Fruit fly (Drosophila melanogaster) whole organism, embryonic: ENCODE data around the gene drongo.

Source experiments
- Ada2b ChIP-seq: fragments of 200-800 bp; sonication (Bioruptor generic); IDR thresholded peaks from 2 replicates; pipeline ENCODE4 v1.3.6; 2022; ENCODE audit warnings: missing biosample characterization, missing genetic modification characterization
- CG10209 ChIP-seq: fragments of 200-800 bp; sonication (Bioruptor generic); optimal IDR thresholded peaks from 3 replicates; lab custom pipeline; 2017; ENCODE audit warnings: missing biosample characterization, mild to moderate bottlenecking, missing genetic modification characterization, missing genetic modification reagents
- CG11456 ChIP-seq: fragments of 200-800 bp; sonication (Bioruptor generic); IDR thresholded peaks from 3 replicates; pipeline ENCODE4 v1.3.6; 2022; ENCODE audit warnings: missing biosample characterization, missing genetic modification characterization
- CG11723 ChIP-seq: fragments of 200-800 bp; sonication (Bioruptor generic); optimal IDR thresholded peaks from 2 replicates; lab custom pipeline; 2017; ENCODE audit warnings: missing biosample characterization, mild to moderate bottlenecking, missing genetic modification characterization
- CG12071 ChIP-seq: fragments of 200-800 bp; sonication (Bioruptor generic); optimal IDR thresholded peaks from 3 replicates; lab custom pipeline; 2018; ENCODE audit warnings: missing biosample characterization, mild to moderate bottlenecking, missing genetic modification characterization
- CG12299 ChIP-seq: fragments of 200-800 bp; sonication (Bioruptor generic); optimal IDR thresholded peaks from 2 replicates; lab custom pipeline; 2018; ENCODE audit warnings: missing biosample characterization, mild to moderate bottlenecking, missing genetic modification characterization
- CG12769 ChIP-seq: fragments of 200-800 bp; sonication (Bioruptor generic); optimal IDR thresholded peaks from 2 replicates; lab custom pipeline; 2019; ENCODE audit warnings: missing biosample characterization, mild to moderate bottlenecking, missing genetic modification characterization, moderate library complexity
- CG12942 ChIP-seq: fragments of 200-800 bp; sonication (Bioruptor generic); optimal IDR thresholded peaks from 3 replicates; lab custom pipeline; 2016; ENCODE audit warnings: missing biosample characterization, missing genetic modification characterization
- CG13296 ChIP-seq: fragments of 200-800 bp; sonication (Bioruptor generic); optimal IDR thresholded peaks from 3 replicates; lab custom pipeline; 2018; ENCODE audit warnings: missing biosample characterization, mild to moderate bottlenecking, missing genetic modification characterization
- CG13424 ChIP-seq: fragments of 200-800 bp; sonication (Bioruptor generic); optimal IDR thresholded peaks from 2 replicates; lab custom pipeline; 2019; ENCODE audit warnings: missing biosample characterization, mild to moderate bottlenecking, missing genetic modification characterization, moderate library complexity
- CG15479 ChIP-seq: fragments of 200-800 bp; sonication (Bioruptor generic); optimal IDR thresholded peaks from 3 replicates; lab custom pipeline; 2019; ENCODE audit warnings: missing biosample characterization, mild to moderate bottlenecking, missing genetic modification characterization, moderate library complexity
- CG15514 ChIP-seq: fragments of 200-800 bp; sonication (Bioruptor generic); optimal IDR thresholded peaks from 3 replicates; lab custom pipeline; 2017; ENCODE audit warnings: missing biosample characterization, missing genetic modification characterization, mild to moderate bottlenecking, moderate library complexity, missing genetic modification reagents
- CG18011 ChIP-seq: fragments of 200-800 bp; sonication (Bioruptor generic); optimal IDR thresholded peaks from 2 replicates; lab custom pipeline; 2017; ENCODE audit warnings: missing biosample characterization, missing genetic modification characterization, mild to moderate bottlenecking, moderate library complexity, missing genotype
- CG2116 ChIP-seq: fragments of 200-800 bp; sonication (Bioruptor generic); optimal IDR thresholded peaks from 3 replicates; lab custom pipeline; 2018; ENCODE audit warnings: missing biosample characterization, mild to moderate bottlenecking, missing genetic modification characterization
- CG34376 ChIP-seq: fragments of 200-800 bp; sonication (Bioruptor generic); optimal IDR thresholded peaks from 2 replicates; lab custom pipeline; 2018; ENCODE audit warnings: missing biosample characterization, mild to moderate bottlenecking, missing genetic modification characterization
- CG4424 ChIP-seq: fragments of 200-800 bp; sonication (Bioruptor generic); optimal IDR thresholded peaks from 3 replicates; lab custom pipeline; 2016; ENCODE audit warnings: missing biosample characterization, missing genetic modification characterization
- CG4820 ChIP-seq: fragments of 200-800 bp; sonication (Bioruptor generic); optimal IDR thresholded peaks from 3 replicates; lab custom pipeline; 2016; ENCODE audit warnings: missing biosample characterization, missing genetic modification characterization
- CG6254 ChIP-seq: fragments of 200-800 bp; sonication (Bioruptor generic); optimal IDR thresholded peaks from 3 replicates; lab custom pipeline; 2017; ENCODE audit warnings: mild to moderate bottlenecking, missing biosample characterization, missing genetic modification reagents, missing genetic modification characterization
- CG6791 ChIP-seq: fragments of 200-800 bp; sonication (Bioruptor generic); IDR thresholded peaks from 3 replicates; pipeline ENCODE4 v1.3.6; 2022; ENCODE audit warnings: missing biosample characterization, missing genetic modification characterization; ENCODE audit not compliant: partially characterized antibody
- CG7357 ChIP-seq: fragments of 200-800 bp; sonication (Bioruptor generic); IDR thresholded peaks from 3 replicates; pipeline ENCODE4 v1.3.6; 2022; ENCODE audit warnings: missing biosample characterization, missing genetic modification characterization
- CG7556 ChIP-seq: fragments of 200-800 bp; sonication (Bioruptor generic); optimal IDR thresholded peaks from 2 replicates; lab custom pipeline; 2017; ENCODE audit warnings: missing biosample characterization, mild to moderate bottlenecking, missing genetic modification characterization
- CTCF ChIP-seq: fragments of 200-800 bp; sonication (Bioruptor generic); optimal IDR thresholded peaks from 2 replicates; lab custom pipeline; 2017; ENCODE audit warnings: missing biosample characterization, mild to moderate bottlenecking, missing genetic modification characterization, moderate library complexity
- CoRest ChIP-seq: fragments of 200-800 bp; sonication (Bioruptor generic); optimal IDR thresholded peaks from 3 replicates; lab custom pipeline; 2018; ENCODE audit warnings: missing biosample characterization, mild to moderate bottlenecking, missing genetic modification characterization, moderate library complexity
- Dad ChIP-seq: fragments of 200-800 bp; sonication (Bioruptor generic); optimal IDR thresholded peaks from 3 replicates; lab custom pipeline; 2016; ENCODE audit warnings: missing biosample characterization, missing genetic modification characterization
- Ets65A ChIP-seq: fragments of 200-800 bp; sonication (Bioruptor generic); peaks from one replicate; lab custom pipeline; 2016; ENCODE audit warnings: missing biosample characterization, missing genetic modification characterization
- Fer3 ChIP-seq: fragments of 200-800 bp; sonication (Bioruptor generic); optimal IDR thresholded peaks from 2 replicates; lab custom pipeline; 2018; ENCODE audit warnings: missing biosample characterization, mild to moderate bottlenecking, missing genetic modification characterization, moderate library complexity
- Gsc ChIP-seq: fragments of 200-800 bp; sonication (Bioruptor generic); IDR thresholded peaks from 2 replicates; pipeline ENCODE4 v1.3.6; 2022; ENCODE audit warnings: missing biosample characterization, missing genetic modification characterization
- Meics ChIP-seq: fragments of 200-800 bp; sonication (Bioruptor generic); optimal IDR thresholded peaks from 2 replicates; lab custom pipeline; 2017; ENCODE audit warnings: missing biosample characterization, mild to moderate bottlenecking, missing genetic modification characterization
- Oli ChIP-seq: fragments of 200-800 bp; sonication (Bioruptor generic); optimal IDR thresholded peaks from 2 replicates; lab custom pipeline; 2018; ENCODE audit warnings: missing biosample characterization, mild to moderate bottlenecking, missing genetic modification characterization, moderate library complexity
- PHDP ChIP-seq: fragments of 200-800 bp; sonication (Bioruptor generic); optimal IDR thresholded peaks from 3 replicates; lab custom pipeline; 2018; ENCODE audit warnings: missing biosample characterization, mild to moderate bottlenecking, missing genetic modification characterization, moderate library complexity
- TFAM ChIP-seq: fragments of 200-800 bp; sonication (Bioruptor generic); optimal IDR thresholded peaks from 2 replicates; lab custom pipeline; 2017; ENCODE audit warnings: missing biosample characterization, missing genetic modification characterization, inconsistent platforms
- bbx ChIP-seq: fragments of 200-800 bp; sonication (Bioruptor generic); IDR thresholded peaks from 2 replicates; pipeline ENCODE4 v1.3.6; 2022; ENCODE audit warnings: missing biosample characterization, missing genetic modification characterization; ENCODE audit not compliant: partially characterized antibody
- chinmo ChIP-seq: fragments of 200-800 bp; sonication (Bioruptor generic); IDR thresholded peaks from 4 replicates; pipeline ENCODE4 v1.3.6; 2022; ENCODE audit warnings: missing biosample characterization, missing genetic modification characterization; ENCODE audit not compliant: partially characterized antibody
- dysf ChIP-seq: fragments of 200-800 bp; sonication (Bioruptor generic); IDR thresholded peaks from 3 replicates; pipeline ENCODE4 v1.3.6; 2022; ENCODE audit warnings: missing biosample characterization, missing genetic modification characterization
- esg ChIP-seq: fragments of 200-800 bp; sonication (Bioruptor generic); conservative IDR thresholded peaks from 2 replicates; pipeline ENCODE4 v1.3.6; 2022; ENCODE audit warnings: missing biosample characterization, missing genetic modification characterization
- gem ChIP-seq: fragments of 200-800 bp; sonication (Bioruptor generic); optimal IDR thresholded peaks from 2 replicates; lab custom pipeline; 2019; ENCODE audit warnings: missing biosample characterization, mild to moderate bottlenecking, missing genetic modification characterization, moderate library complexity
- hb ChIP-seq: fragments of 200-800 bp; sonication (Bioruptor generic); IDR thresholded peaks from 3 replicates; pipeline ENCODE4 v1.3.6; 2022; ENCODE audit warnings: missing biosample characterization, missing genetic modification characterization; ENCODE audit not compliant: partially characterized antibody
- her ChIP-seq: fragments of 200-800 bp; sonication (Bioruptor generic); optimal IDR thresholded peaks from 2 replicates; lab custom pipeline; 2016; ENCODE audit warnings: missing biosample characterization, missing genetic modification characterization
- lilli ChIP-seq: fragments of 200-800 bp; sonication (Bioruptor generic); optimal IDR thresholded peaks from 3 replicates; lab custom pipeline; 2016; ENCODE audit warnings: missing biosample characterization, missing genetic modification characterization
- mld ChIP-seq: fragments of 200-800 bp; sonication (Bioruptor generic); IDR thresholded peaks from 3 replicates; pipeline ENCODE4 v1.3.6; 2022; ENCODE audit warnings: missing biosample characterization, missing genetic modification characterization; ENCODE audit not compliant: partially characterized antibody
- nmo ChIP-seq: fragments of 200-800 bp; sonication (Bioruptor generic); optimal IDR thresholded peaks from 2 replicates; lab custom pipeline; 2018; ENCODE audit warnings: missing biosample characterization, mild to moderate bottlenecking, missing genetic modification characterization, moderate library complexity
- row ChIP-seq: fragments of 200-800 bp; sonication (Bioruptor generic); IDR thresholded peaks from 3 replicates; pipeline ENCODE4 v1.3.6; 2022; ENCODE audit warnings: missing biosample characterization, missing genetic modification characterization
- scrt ChIP-seq: fragments of 200-800 bp; sonication (Bioruptor generic); optimal IDR thresholded peaks from 2 replicates; lab custom pipeline; 2018; ENCODE audit warnings: missing biosample characterization, mild to moderate bottlenecking, missing genetic modification characterization, moderate library complexity
- sd ChIP-seq: fragments of 200-800 bp; sonication (Bioruptor generic); optimal IDR thresholded peaks from 3 replicates; lab custom pipeline; 2018; ENCODE audit warnings: missing biosample characterization, mild to moderate bottlenecking, missing genetic modification characterization, moderate library complexity
- slou ChIP-seq: fragments of 200-800 bp; sonication (Bioruptor generic); optimal IDR thresholded peaks from 3 replicates; lab custom pipeline; 2016; ENCODE audit warnings: missing biosample characterization, missing genetic modification characterization
- ttk ChIP-seq: fragments of 200-800 bp; sonication (Bioruptor generic); IDR thresholded peaks from 2 replicates; pipeline ENCODE4 v2.1.2; 2022; ENCODE audit warnings: missing biosample characterization, missing genetic modification characterization
- z ChIP-seq: fragments of 200-800 bp; sonication (Bioruptor generic); IDR thresholded peaks from 3 replicates; pipeline ENCODE4 v1.3.6; 2022; ENCODE audit warnings: missing biosample characterization, missing genetic modification characterization
- zfh1 ChIP-seq: fragments of 200-800 bp; sonication (Bioruptor generic); IDR thresholded peaks from 3 replicates; pipeline ENCODE4 v1.3.6; 2022; ENCODE audit warnings: missing biosample characterization, missing genetic modification characterization

drongo gene

DNA sequence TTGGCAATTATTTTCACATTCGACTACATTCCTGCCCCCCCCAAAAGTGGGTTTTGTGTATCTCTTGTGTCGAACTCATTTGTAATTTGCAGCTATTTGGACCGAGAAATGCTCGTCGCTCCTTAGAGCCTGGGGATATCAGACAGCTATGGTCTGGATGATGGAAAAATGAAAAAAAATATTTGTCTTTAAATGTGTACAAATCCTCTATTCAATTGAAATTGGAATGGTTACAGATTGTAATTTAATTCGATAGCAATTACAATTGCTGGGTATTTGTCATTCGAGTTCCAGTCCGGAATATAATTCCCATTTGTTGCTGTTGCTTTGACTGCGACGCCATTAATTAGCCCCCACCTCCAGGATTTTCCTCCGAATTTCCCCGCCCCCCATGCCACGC is 38.9 kb upstream of the drongo start (continued):
- peak; percentile 9 for TF ChIP-seq Dad (GFP tag; lab: Kevin White, UChicago)
- TF ChIP-seq CG11456 (GFP tag; lab: Robert Waterston, UW), result 0 out of 3 replicates have a peak, but pooled peaks have one; percentile 60
- no peak for TF ChIP-seq bbx (GFP tag; lab: Robert Waterston, UW)
- no peak for TF ChIP-seq CG2116
- peak; percentile 19 for TF ChIP-seq sd
- TF ChIP-seq z (GFP tag; lab: Robert Waterston, UW), result no peak
- TF ChIP-seq hb (GFP tag; lab: Robert Waterston, UW), result no peak
- no peak for TF ChIP-seq chinmo (GFP tag; lab: Robert Waterston, UW)
- TF ChIP-seq CG12769 (tag; lab: Kevin White, UChicago), result peak; percentile 75
- TF ChIP-seq CG10209, result no peak
- peak; percentile 36 for TF ChIP-seq scrt (GFP tag; lab: Kevin White, UChicago)
- TF ChIP-seq CG7556 (GFP tag; lab: Kevin White, UChicago), result peak; percentile 11
- TF ChIP-seq gem (tag; lab: Kevin White, UChicago), result peak; percentile 56
- no peak for TF ChIP-seq CG11723
- TF ChIP-seq CG6791 (GFP tag; lab: Robert Waterston, UW), result no peak
- TF ChIP-seq CoRest (tag; lab: Kevin White, UChicago), result peak; percentile 26
- no peak for TF ChIP-seq CG15479 (GFP tag; lab: Kevin White, UChicago)
- TF ChIP-seq CG4820 (GFP tag; lab: Kevin White, UChicago), result no peak
- peak; percentile 79 for TF ChIP-seq row (GFP tag; lab: Robert Waterston, UW)
- no peak for TF ChIP-seq CG12299 (tag; lab: Kevin White, UChicago)
- peak; percentile 2 for TF ChIP-seq CG12942 (GFP tag; lab: Kevin White, UChicago)

- TF ChIP-seq CTCF (peak; percentile 44), CG7357 (GFP tag; lab: Robert Waterston, UW) (0 out of 3 replicates have a peak, but pooled peaks have one; percentile 22), TFAM (GFP tag; lab: Kevin White, UChicago) (no peak)
These were observed 36.9 kb upstream of the drongo start for dm6 chr2L:887788-888187.

DNA sequence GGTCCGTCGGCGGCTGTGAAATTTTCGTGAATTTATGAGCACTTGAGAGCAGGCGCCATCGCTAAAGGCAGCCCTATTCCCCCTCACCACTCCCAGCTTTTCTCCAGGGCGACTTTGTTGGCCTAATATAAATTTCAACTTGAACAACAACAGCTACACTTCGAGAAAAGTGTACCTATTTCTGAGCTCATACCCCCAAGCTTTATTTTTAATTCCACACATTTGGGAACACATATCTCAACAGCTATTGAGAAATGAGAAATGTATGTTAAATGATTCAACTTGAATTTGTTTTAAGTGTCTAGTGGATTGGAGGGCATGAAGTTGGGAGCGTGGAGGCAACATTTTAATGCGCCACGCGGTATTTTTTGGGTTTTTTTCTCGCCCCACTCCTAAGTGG is 35.9 kb upstream of the drongo start:
- TF ChIP-seq CG4424 (no peak), slou (no peak), Ets65A (GFP tag; lab: Kevin White, UChicago) (peak; percentile 71), nmo (GFP tag; lab: Kevin White, UChicago) (peak; percentile 13), Meics (GFP tag; lab: Kevin White, UChicago) (peak; percentile 29), CG15514 (GFP tag; lab: Kevin White, UChicago) (peak; percentile 18), PHDP (tag; lab: Kevin White, UChicago) (peak; percentile 10), Fer3 (tag; lab: Kevin White, UChicago) (peak; percentile 34), ttk (no peak), dysf (0 out of 3 replicates have a peak, but pooled peaks have one; percentile 11), mld (GFP tag; lab: Robert Waterston, UW) (no peak), Ada2b (GFP tag; lab: Robert Waterston, UW) (0 out of 2 replicates have a peak, but pooled peaks have one; percentile 6), Gsc (no peak), CG18011 (GFP tag; lab: Kevin White, UChicago) (no peak), CG13296 (GFP tag; lab: Kevin White, UChicago) (no peak), CG7556 (GFP tag; lab: Kevin White, UChicago) (peak; percentile 44), lilli (GFP tag; lab: Kevin White, UChicago) (peak; percentile 17), esg (GFP tag; lab: Robert Waterston, UW) (peak; percentile 19; the same call in 1 of the 2 replicates), Oli (tag; lab: Kevin White, UChicago) (peak; percentile 20), her (no peak), CG13424 (tag; lab: Kevin White, UChicago) (peak; percentile 5), CG6254 (GFP tag; lab: Kevin White, UChicago) (no peak), CG12071 (GFP tag; lab: Kevin White, UChicago) (peak; percentile 11), zfh1 (GFP tag; lab: Robert Waterston, UW) (0 out of 3 replicates have a peak, but pooled peaks have one; percentile 32), CG34376 (GFP tag; lab: Kevin White, UChicago) (no peak)
